Fruit fly (Drosophila melanogaster) Kc167 (cell line): Measurements from ENCODE around the gene CG32191.

Source experiments
- Myc ChIP-seq: fragments of >200 bp; optimal IDR thresholded peaks from 2 replicates; lab custom pipeline; 2017; ENCODE audit warnings: missing external identifiers
- Sin3A ChIP-seq: fragments of >200 bp; optimal IDR thresholded peaks from 2 replicates; lab custom pipeline; 2018; ENCODE audit warnings: missing external identifiers
- h ChIP-seq: fragments of >200 bp; optimal IDR thresholded peaks from 3 replicates; lab custom pipeline; 2018; ENCODE audit warnings: missing external identifiers
- insv ChIP-seq: fragments of >200 bp; optimal IDR thresholded peaks from 3 replicates; lab custom pipeline; 2018; ENCODE audit warnings: missing external identifiers
- psq ChIP-seq: fragments of >200 bp; optimal IDR thresholded peaks from 2 replicates; lab custom pipeline; 2017; ENCODE audit warnings: missing external identifiers

- TF ChIP-seq Myc (lab: Kevin White, UChicago), result no peak
- TF ChIP-seq psq, result no peak
- TF ChIP-seq h (lab: Kevin White, UChicago), result no peak
- TF ChIP-seq Sin3A (lab: Kevin White, UChicago), result no peak
- no peak for TF ChIP-seq insv (lab: Kevin White, UChicago)
Measured at dm6 chr3L:17759072-17759747, 49.7 kb downstream of the CG32191 start, which contains the start of gene CG32181.
